Worm (Caenorhabditis elegans) whole organism, L2 larva: Measurements from ENCODE around the gene tag-65.

Source experiments
- C34F6.9 ChIP-seq: fragments of 150-350 bp; optimal IDR thresholded peaks from 2 replicates; lab custom pipeline; 2014; ENCODE audit warnings: missing biosample characterization, missing genetic modification characterization
- Y55F3AM.14 ChIP-seq: fragments of 200-800 bp; sonication (Bioruptor generic); optimal IDR thresholded peaks from 2 replicates; lab custom pipeline; 2018; ENCODE audit warnings: mild to moderate bottlenecking, missing genetic modification characterization, missing compliant biosample characterization
- ZK546.5 ChIP-seq: sonication (generic microtip); optimal IDR thresholded peaks from 2 replicates; lab custom pipeline; 2017; ENCODE audit warnings: missing biosample characterization, missing genetic modification characterization
- ama-1 ChIP-seq: fragments of 150-350 bp; optimal IDR thresholded peaks from 2 replicates; lab custom pipeline; 2018; ENCODE audit warnings: inconsistent platforms
- blmp-1 ChIP-seq: sonication (generic microtip); optimal IDR thresholded peaks from 2 replicates; lab custom pipeline; 2017; ENCODE audit warnings: missing genetic modification characterization, mild to moderate bottlenecking, missing compliant biosample characterization, antibody characterized with exemption, moderate library complexity; ENCODE audit not compliant: insufficient read depth
- ceh-16 ChIP-seq: fragments of 150-350 bp; optimal IDR thresholded peaks from 2 replicates; lab custom pipeline; 2014; ENCODE audit warnings: missing biosample characterization, missing genetic modification characterization
- ceh-82 ChIP-seq: fragments of 150-350 bp; optimal IDR thresholded peaks from 2 replicates; lab custom pipeline; 2014; ENCODE audit warnings: missing biosample characterization, missing genetic modification characterization
- crh-2 ChIP-seq: sonication (generic microtip); optimal IDR thresholded peaks from 2 replicates; lab custom pipeline; 2017; ENCODE audit warnings: missing biosample characterization, missing genetic modification characterization
- egl-27 ChIP-seq: sonication (generic microtip); optimal IDR thresholded peaks from 3 replicates; lab custom pipeline; 2017; ENCODE audit warnings: missing biosample characterization, missing genetic modification reagents, missing genetic modification characterization
- elt-1 ChIP-seq: fragments of 150-350 bp; optimal IDR thresholded peaks from 2 replicates; lab custom pipeline; 2014; ENCODE audit warnings: missing biosample characterization, missing genetic modification characterization
- fos-1 ChIP-seq: fragments of 150-350 bp; optimal IDR thresholded peaks from 2 replicates; lab custom pipeline; 2014; ENCODE audit warnings: missing biosample characterization, missing genetic modification characterization
- gmeb-1 ChIP-seq: fragments of 150-350 bp; optimal IDR thresholded peaks from 2 replicates; lab custom pipeline; 2014; ENCODE audit warnings: missing biosample characterization, missing genetic modification characterization
- lin-13 ChIP-seq: fragments of 150-350 bp; optimal IDR thresholded peaks from 2 replicates; lab custom pipeline; 2014; ENCODE audit warnings: missing biosample characterization, missing genetic modification reagents, missing genetic modification characterization
- lin-39 ChIP-seq: fragments of 150-350 bp; optimal IDR thresholded peaks from 2 replicates; lab custom pipeline; 2014; ENCODE audit warnings: missing biosample characterization, missing genetic modification reagents, missing genetic modification characterization
- lsy-2 ChIP-seq, 2 experiments: fragments of 150-350 bp in 1 of 2; sonication (generic microtip) in 1 of 2; optimal IDR thresholded peaks; 2 replicates each; lab custom pipeline; 2014 to 2017; ENCODE audit warnings: missing biosample characterization in 2 of 2, missing genetic modification characterization in 2 of 2
- mab-5 ChIP-seq: fragments of 150-350 bp; optimal IDR thresholded peaks from 2 replicates; lab custom pipeline; 2014; ENCODE audit warnings: missing biosample characterization, missing genetic modification characterization
- mdl-1 ChIP-seq, 2 experiments: fragments of 150-350 bp in 1 of 2; sonication (generic microtip) in 1 of 2; optimal IDR thresholded peaks; 2 replicates each; lab custom pipeline; 2017; ENCODE audit warnings: missing biosample characterization in 2 of 2, missing genetic modification characterization in 2 of 2
- nhr-10 ChIP-seq: sonication (generic microtip); optimal IDR thresholded peaks from 2 replicates; lab custom pipeline; 2017; ENCODE audit warnings: missing biosample characterization, missing genetic modification characterization
- nhr-11 ChIP-seq: fragments of 150-350 bp; optimal IDR thresholded peaks from 2 replicates; lab custom pipeline; 2014; ENCODE audit warnings: missing biosample characterization, missing genetic modification characterization
- nhr-12 ChIP-seq: fragments of 150-350 bp; optimal IDR thresholded peaks from 2 replicates; lab custom pipeline; 2014; ENCODE audit warnings: missing biosample characterization, missing genetic modification characterization
- nhr-129 ChIP-seq: fragments of 150-350 bp; optimal IDR thresholded peaks from 2 replicates; lab custom pipeline; 2014; ENCODE audit warnings: missing biosample characterization, missing genetic modification characterization
- nhr-23 ChIP-seq: fragments of 150-350 bp; optimal IDR thresholded peaks from 2 replicates; lab custom pipeline; 2014; ENCODE audit warnings: missing biosample characterization, missing genetic modification reagents, missing genetic modification characterization
- nhr-25 ChIP-seq: fragments of 150-350 bp; sonication (generic microtip); optimal IDR thresholded peaks from 3 replicates; lab custom pipeline; 2014; ENCODE audit warnings: missing biosample characterization, missing genetic modification characterization
- nhr-77 ChIP-seq: fragments of 150-350 bp; optimal IDR thresholded peaks from 2 replicates; lab custom pipeline; 2014; ENCODE audit warnings: missing biosample characterization, missing genetic modification characterization
- sem-4 ChIP-seq: fragments of 150-350 bp; optimal IDR thresholded peaks from 2 replicates; lab custom pipeline; 2014; ENCODE audit warnings: missing biosample characterization, missing genetic modification reagents, missing genetic modification characterization
- sma-3 ChIP-seq: sonication (generic microtip); optimal IDR thresholded peaks from 2 replicates; lab custom pipeline; 2016; ENCODE audit warnings: missing genetic modification reagents, missing genetic modification characterization, missing compliant biosample characterization
- sma-9 ChIP-seq, 2 experiments: fragments of 150-350 bp in 1 of 2; sonication (generic microtip) in 1 of 2; optimal IDR thresholded peaks; 2 replicates each; lab custom pipeline; 2014 to 2016; ENCODE audit warnings: missing genetic modification characterization in 2 of 2, mild to moderate bottlenecking in 1 of 2, missing biosample characterization in 1 of 2, missing compliant biosample characterization in 1 of 2, missing genetic modification reagents in 1 of 2, moderate library complexity in 1 of 2
- unc-39 ChIP-seq: fragments of 150-350 bp; optimal IDR thresholded peaks from 2 replicates; lab custom pipeline; 2014; ENCODE audit warnings: missing biosample characterization, missing genetic modification characterization
- unc-55 ChIP-seq: fragments of 150-350 bp; sonication (generic microtip); optimal IDR thresholded peaks from 3 replicates; lab custom pipeline; 2014; ENCODE audit warnings: missing biosample characterization, missing genetic modification reagents, missing genetic modification characterization
- zag-1 ChIP-seq: fragments of 150-350 bp; optimal IDR thresholded peaks from 2 replicates; lab custom pipeline; 2014; ENCODE audit warnings: missing biosample characterization, missing genetic modification characterization
- ztf-1 ChIP-seq: fragments of 200-800 bp; sonication (Bioruptor generic); conservative IDR thresholded peaks from 2 replicates; pipeline ENCODE4 v1.3.6; 2022; ENCODE audit warnings: missing genetic modification characterization, missing compliant biosample characterization
- ztf-11 ChIP-seq: sonication (generic microtip); optimal IDR thresholded peaks from 2 replicates; lab custom pipeline; 2017; ENCODE audit warnings: missing biosample characterization, missing genetic modification characterization
- ztf-4 ChIP-seq: fragments of 150-350 bp; optimal IDR thresholded peaks from 2 replicates; lab custom pipeline; 2014; ENCODE audit warnings: missing biosample characterization, missing genetic modification characterization

tag-65 gene

DNA sequence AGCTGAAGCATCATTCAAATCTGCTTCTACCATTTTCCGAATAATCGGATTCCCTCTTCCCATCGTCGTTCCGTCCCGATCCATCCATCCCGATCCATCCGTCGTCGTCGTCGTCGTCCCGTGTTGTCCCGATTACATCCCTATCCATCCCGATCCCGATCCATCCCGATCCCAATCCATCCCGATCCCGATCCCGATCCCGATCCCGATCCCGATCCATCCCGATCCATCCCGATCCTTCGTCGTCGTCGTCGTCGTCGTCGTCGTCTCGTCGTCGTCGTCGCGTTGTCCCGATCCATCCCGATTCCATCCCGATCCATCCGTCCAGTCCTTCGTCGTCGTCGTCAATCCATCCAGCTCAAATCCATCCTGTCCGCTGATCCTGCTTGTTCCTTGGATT, 31.2 kb downstream of the tag-65 start:
- TF ChIP-seq blmp-1 (no peak), nhr-77 (tag; lab: Kevin White, UChicago) (no peak), ztf-11 (no peak), ztf-1 (GFP tag; lab: Robert Waterston, UW) (no peak), sem-4 (tag; lab: Kevin White, UChicago) (no peak), unc-39 (tag; lab: Kevin White, UChicago) (no peak)

DNA sequence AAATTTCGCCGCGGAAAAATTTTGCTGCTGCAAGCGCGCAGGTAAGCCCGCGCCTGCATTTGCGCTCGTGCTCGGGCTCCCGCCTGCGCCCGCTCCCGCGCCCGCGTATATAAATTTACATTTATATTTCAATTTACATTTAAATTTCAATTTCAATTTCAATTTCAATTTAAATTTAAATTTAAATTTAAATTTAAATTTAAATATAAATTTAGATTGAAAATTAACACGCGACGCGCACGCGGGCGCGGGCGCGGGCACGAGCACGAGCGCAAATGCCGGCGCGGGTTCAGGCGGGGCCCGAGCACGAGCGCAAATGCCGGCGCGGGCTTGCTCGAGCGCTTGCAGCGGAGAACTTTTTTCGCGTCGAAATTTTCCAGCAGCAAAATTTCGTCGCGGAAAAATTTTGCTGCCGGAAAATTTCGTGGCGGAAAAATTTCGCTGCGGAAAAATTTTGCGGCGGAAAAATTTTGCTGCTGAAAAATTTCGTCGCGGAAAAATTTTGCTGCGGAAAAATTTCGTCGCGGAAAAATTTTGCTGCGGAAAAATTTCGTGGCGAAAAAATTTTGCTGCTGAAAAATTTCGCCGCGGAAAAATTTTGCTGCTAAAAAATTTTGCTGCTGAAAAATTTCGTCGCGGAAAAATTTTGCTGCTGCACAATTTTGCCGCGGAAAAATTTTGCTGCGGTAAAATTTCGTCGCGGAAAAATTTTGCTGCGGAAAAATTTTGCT, 32.4 kb downstream of the tag-65 start:
- TF ChIP-seq mdl-1 (tag; optimal IDR thresholded peaks at IDR 0.05; lab: Kevin White, UChicago) (no peak), mab-5 (tag; lab: Kevin White, UChicago) (no peak), sem-4 (tag; lab: Kevin White, UChicago) (no peak), ama-1 (lab: Kevin White, UChicago) (no peak), nhr-11 (tag; lab: Kevin White, UChicago) (no peak), lin-13 (GFP tag; lab: Kevin White, UChicago) (no peak), ceh-16 (tag; lab: Kevin White, UChicago) (no peak)

DNA sequence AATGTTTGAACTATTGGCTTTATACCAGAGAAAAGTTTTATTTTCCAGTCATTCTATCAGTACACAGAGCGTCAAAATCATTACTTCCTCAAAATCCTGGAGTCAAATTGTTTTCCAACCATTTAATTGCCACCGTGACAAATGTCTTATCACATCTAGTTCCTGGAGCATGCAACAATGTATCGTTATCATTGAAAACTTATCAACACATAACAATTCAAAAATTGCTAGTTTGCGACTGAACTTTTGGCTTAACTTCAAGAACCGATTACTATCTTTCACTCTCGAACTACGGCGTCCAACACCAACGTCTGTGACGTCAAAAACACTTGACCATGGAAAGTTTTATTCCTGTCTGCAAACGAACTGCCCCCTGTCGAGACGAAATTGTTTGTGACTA, 40.3 kb downstream of the tag-65 start:
- TF ChIP-seq ZK546.5 (tag; lab: Kevin White, UChicago) (no peak), lsy-2 (tag; optimal IDR thresholded peaks at IDR 0.05; lab: Kevin White, UChicago) (no peak), fos-1 (tag; lab: Kevin White, UChicago) (peak; percentile 79), sma-9 (GFP tag; optimal IDR thresholded peaks at IDR 0.05; lab: Kevin White, UChicago) (peak; percentile 53), sma-9 (tag; optimal IDR thresholded peaks at IDR 0.05; lab: Kevin White, UChicago) (no peak), sma-3 (GFP tag; lab: Kevin White, UChicago) (no peak), crh-2 (peak; percentile 37), ztf-1 (GFP tag; lab: Robert Waterston, UW) (no peak), sem-4 (tag; lab: Kevin White, UChicago) (no peak), nhr-23 (tag; lab: Kevin White, UChicago) (no peak), gmeb-1 (tag; lab: Kevin White, UChicago) (no peak)

DNA sequence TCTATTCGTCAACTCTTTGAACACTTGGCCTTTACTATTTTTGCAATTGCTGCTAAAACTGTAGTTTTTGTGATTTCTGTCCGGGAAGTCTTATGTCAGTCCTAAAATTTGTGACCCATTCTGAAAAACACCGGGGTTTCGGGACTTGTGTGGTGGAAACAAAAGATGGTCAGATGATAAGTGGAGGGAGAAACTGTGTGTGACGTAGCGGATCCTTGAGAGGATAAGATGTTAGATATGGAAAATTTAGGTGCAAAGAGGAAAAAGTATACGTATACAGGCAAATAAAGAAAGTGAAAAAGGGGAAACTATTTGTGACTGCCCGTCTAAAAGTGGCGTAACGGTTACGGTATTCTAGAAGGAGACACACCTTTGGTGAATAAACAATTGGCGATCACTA, 42.0 kb downstream of the tag-65 start:
- TF ChIP-seq unc-39 (tag; lab: Kevin White, UChicago) (no peak), ztf-1 (GFP tag; lab: Robert Waterston, UW) (no peak), mab-5 (tag; lab: Kevin White, UChicago) (no peak), nhr-10 (tag; lab: Kevin White, UChicago) (no peak), lsy-2 (tag; optimal IDR thresholded peaks at IDR 0.05; lab: Kevin White, UChicago) (no peak), ceh-82 (no peak), zag-1 (tag; lab: Kevin White, UChicago) (no peak), ama-1 (lab: Kevin White, UChicago) (no peak), elt-1 (no peak), fos-1 (tag; lab: Kevin White, UChicago) (no peak), nhr-25 (tag; lab: Kevin White, UChicago) (no peak)

DNA sequence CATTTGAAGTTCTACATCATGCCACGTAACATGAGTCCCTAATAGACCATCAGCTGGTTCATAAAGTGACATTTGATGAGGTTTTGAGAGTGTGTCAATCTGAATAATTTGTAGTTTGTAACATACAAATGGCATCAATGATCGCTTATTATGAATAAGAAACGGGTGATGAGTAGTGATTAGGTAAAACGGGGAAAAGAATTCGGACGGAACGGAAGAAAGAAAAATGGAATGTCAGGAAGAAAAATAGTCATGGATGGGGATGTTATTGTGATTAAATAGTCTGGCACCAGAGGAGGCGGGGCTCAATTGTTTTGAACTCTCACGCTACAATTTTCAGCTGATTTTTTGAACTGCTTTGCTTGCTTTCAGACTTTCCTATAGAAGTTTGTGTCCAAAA, 44.2 kb downstream of the tag-65 start, which contains the start of gene H37A05.2:
Gene H37A05.2, minus strand, starts transcription at position 101 of the 400 bp plus-strand sequence.
- TF ChIP-seq lsy-2 (tag; optimal IDR thresholded peaks at IDR 0.05; lab: Kevin White, UChicago) (no peak), ztf-11 (no peak), ztf-4 (tag; lab: Kevin White, UChicago) (no peak), nhr-77 (tag; lab: Kevin White, UChicago) (no peak), blmp-1 (no peak), nhr-11 (tag; lab: Kevin White, UChicago) (no peak), nhr-10 (tag; lab: Kevin White, UChicago) (no peak), nhr-12 (tag; lab: Kevin White, UChicago) (no peak), sma-3 (GFP tag; lab: Kevin White, UChicago) (no peak), crh-2 (no peak), sem-4 (tag; lab: Kevin White, UChicago) (no peak)

DNA sequence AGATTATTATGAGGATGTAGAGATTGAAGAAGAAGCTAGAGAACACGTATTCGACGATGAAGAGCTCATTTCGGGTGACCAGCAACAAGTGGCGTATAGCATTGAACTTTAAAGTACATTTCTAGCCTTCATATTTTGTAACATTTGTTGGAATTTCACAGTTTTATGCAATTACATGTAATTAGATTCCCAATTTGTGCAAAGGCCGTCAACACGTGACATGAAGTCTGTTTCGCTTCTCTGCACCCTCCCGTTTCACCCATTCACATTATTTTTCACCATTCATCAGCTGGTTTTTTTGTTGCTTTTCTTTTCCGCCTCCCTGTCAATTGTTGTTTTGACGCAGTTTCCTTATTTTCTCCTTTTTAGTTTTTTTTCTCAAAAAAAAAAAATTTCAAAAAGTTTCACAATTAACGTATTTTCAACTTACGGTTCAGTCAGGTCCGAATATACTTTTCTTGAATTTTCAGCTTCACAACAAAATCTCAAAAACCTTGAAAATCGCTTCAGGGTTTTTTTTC, 51.2 kb downstream of the tag-65 start, which contains the start of gene sde-2:
Gene sde-2, plus strand, starts transcription at position 471 of the 521 bp plus-strand sequence.
- TF ChIP-seq unc-55: peak; percentile 8
- TF ChIP-seq nhr-77 (tag; lab: Kevin White, UChicago): no peak
- TF ChIP-seq lin-13 (GFP tag; lab: Kevin White, UChicago): no peak
- no peak for TF ChIP-seq sem-4 (tag; lab: Kevin White, UChicago)
- TF ChIP-seq mdl-1 (tag; optimal IDR thresholded peaks at IDR 0.05; lab: Kevin White, UChicago): no peak
- TF ChIP-seq unc-39 (tag; lab: Kevin White, UChicago): no peak
- no peak for TF ChIP-seq ama-1 (lab: Kevin White, UChicago)
- no peak for TF ChIP-seq sma-3 (GFP tag; lab: Kevin White, UChicago)
- no peak for TF ChIP-seq Y55F3AM.14 (GFP tag; lab: Kevin White, UChicago)
- no peak for TF ChIP-seq fos-1 (tag; lab: Kevin White, UChicago)
- no peak for TF ChIP-seq egl-27 (tag; lab: Kevin White, UChicago)
- peak; percentile 72 for TF ChIP-seq C34F6.9
- no peak for TF ChIP-seq ztf-4 (tag; lab: Kevin White, UChicago)
- TF ChIP-seq nhr-129: peak; percentile 52
- no peak for TF ChIP-seq lin-39 (tag; lab: Kevin White, UChicago)
- TF ChIP-seq nhr-10 (tag; lab: Kevin White, UChicago): no peak
